Fruit fly (Drosophila melanogaster) Kc167 (cell line): ENCODE data around the gene Exn.

ENCODE experiments used
- Myc ChIP-seq: fragments of >200 bp; optimal IDR thresholded peaks from 2 replicates; lab custom pipeline; 2017; ENCODE audit warnings: missing external identifiers
- Sin3A ChIP-seq: fragments of >200 bp; optimal IDR thresholded peaks from 2 replicates; lab custom pipeline; 2018; ENCODE audit warnings: missing external identifiers
- h ChIP-seq: fragments of >200 bp; optimal IDR thresholded peaks from 3 replicates; lab custom pipeline; 2018; ENCODE audit warnings: missing external identifiers
- insv ChIP-seq: fragments of >200 bp; optimal IDR thresholded peaks from 3 replicates; lab custom pipeline; 2018; ENCODE audit warnings: missing external identifiers
- psq ChIP-seq: fragments of >200 bp; optimal IDR thresholded peaks from 2 replicates; lab custom pipeline; 2017; ENCODE audit warnings: missing external identifiers
- ttk ChIP-seq: sonication (Bioruptor generic); optimal IDR thresholded peaks from 2 replicates; lab custom pipeline; 2017; ENCODE audit warnings: missing external identifiers

Gene Exn

DNA sequence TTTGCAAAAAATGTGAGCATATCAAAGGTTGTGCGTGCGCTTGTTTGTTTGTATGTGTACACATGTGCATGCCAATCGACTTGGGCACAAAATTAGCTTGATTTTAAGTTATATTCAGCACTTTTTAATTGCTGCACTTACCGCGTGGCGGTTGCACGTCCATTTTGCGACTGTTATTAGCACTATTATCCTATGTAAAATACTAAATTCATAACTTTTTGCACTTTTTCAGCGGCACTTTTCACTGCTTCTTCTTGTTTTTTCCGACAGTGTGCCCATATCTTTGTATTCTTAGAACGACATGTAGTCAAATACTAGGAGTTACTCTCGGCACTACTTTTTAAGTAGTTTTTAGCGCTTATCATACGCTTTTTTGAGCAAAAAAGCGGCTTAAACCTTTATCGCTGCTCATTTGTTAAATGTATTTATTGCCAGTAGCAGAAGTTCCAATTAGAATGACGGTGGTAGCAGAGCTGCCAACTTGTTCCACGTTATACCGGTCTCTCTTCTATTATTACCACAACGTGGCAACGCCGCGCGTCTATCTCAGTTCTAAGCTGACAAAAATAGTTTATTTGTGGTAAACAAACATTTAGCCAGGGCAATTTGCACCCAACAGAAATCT lies 72.6 kb downstream of the Exn start, which contains the start of the genes scaf6 and Papst2:
Gene scaf6, minus strand, starts transcription at position 278 of the 625 bp plus-strand sequence.
Gene Papst2, plus strand, starts transcription at position 501 of the 625 bp plus-strand sequence.
- TF ChIP-seq Sin3A (no peak), insv (lab: Kevin White, UChicago) (no peak), ttk (lab: Kevin White, UChicago) (no peak), Myc (lab: Kevin White, UChicago) (no peak), psq (lab: Kevin White, UChicago) (no peak), h (lab: Kevin White, UChicago) (no peak)
